Worm (Caenorhabditis elegans) whole organism, L1 larva: ENCODE data around the gene Y94A7B.11.

Source experiments
- C04F5.9 ChIP-seq: sonication (generic microtip); optimal IDR thresholded peaks from 2 replicates; lab custom pipeline; 2016; ENCODE audit warnings: missing genetic modification characterization, missing compliant biosample characterization
- F16B12.6 ChIP-seq: fragments of 150-350 bp; optimal IDR thresholded peaks from 2 replicates; lab custom pipeline; 2014; ENCODE audit warnings: missing biosample characterization, missing genetic modification characterization
- aly-2 ChIP-seq: fragments of 150-350 bp; optimal IDR thresholded peaks from 2 replicates; lab custom pipeline; 2014; ENCODE audit warnings: missing biosample characterization, missing genetic modification characterization
- ceh-90 ChIP-seq: sonication (generic microtip); optimal IDR thresholded peaks from 2 replicates; lab custom pipeline; 2016; ENCODE audit warnings: missing genetic modification characterization, missing compliant biosample characterization
- ces-1 ChIP-seq: fragments of 150-350 bp; optimal IDR thresholded peaks from 2 replicates; lab custom pipeline; 2014; ENCODE audit warnings: missing biosample characterization, missing genetic modification reagents, missing genetic modification characterization
- efl-1 ChIP-seq, 4 experiments: fragments of 150-350 bp; optimal IDR thresholded peaks in 3 of 4; peaks in 1 of 4; 1 replicate in 1 of 4; 2 replicates in 3 of 4; lab custom pipeline; 2014; ENCODE audit warnings: missing biosample characterization in 2 of 4, missing genetic modification characterization in 2 of 4, missing genetic modification reagents in 2 of 4
- egl-27 ChIP-seq, 2 experiments: fragments of 150-350 bp in 1 of 2; sonication (generic microtip); optimal IDR thresholded peaks; 3 replicates each; lab custom pipeline; 2017 to 2018; ENCODE audit warnings: missing biosample characterization in 2 of 2, missing genetic modification characterization in 2 of 2, missing genetic modification reagents in 2 of 2
- elt-3 ChIP-seq, 6 experiments: fragments of 150-350 bp in 1 of 6; sonication (generic microtip); optimal IDR thresholded peaks; 2 replicates each; lab custom pipeline; 2017 to 2018; ENCODE audit warnings: missing biosample characterization in 6 of 6, missing genetic modification characterization in 6 of 6, inconsistent platforms in 1 of 6
- ets-5 ChIP-seq: fragments of 200-800 bp; sonication (Bioruptor generic); IDR thresholded peaks from 2 replicates; pipeline ENCODE4 v1.3.6; 2022; ENCODE audit warnings: missing genetic modification characterization, missing compliant biosample characterization
- fkh-10 ChIP-seq: sonication (generic microtip); optimal IDR thresholded peaks from 2 replicates; lab custom pipeline; 2017; ENCODE audit warnings: missing biosample characterization, missing genetic modification reagents, missing genetic modification characterization
- hlh-17 ChIP-seq: fragments of 200-800 bp; sonication (Bioruptor generic); optimal IDR thresholded peaks from 2 replicates; lab custom pipeline; 2018; ENCODE audit warnings: missing genetic modification characterization, mild to moderate bottlenecking, missing compliant biosample characterization, moderate library complexity, borderline replicate concordance
- hpl-2 ChIP-seq: fragments of 150-350 bp; optimal IDR thresholded peaks from 2 replicates; lab custom pipeline; 2014; ENCODE audit warnings: missing biosample characterization, missing genetic modification reagents, missing genetic modification characterization
- irx-1 ChIP-seq: sonication (generic microtip); optimal IDR thresholded peaks from 2 replicates; lab custom pipeline; 2016; ENCODE audit warnings: missing genetic modification characterization, missing compliant biosample characterization
- isw-1 ChIP-seq: fragments of 200-800 bp; sonication (Bioruptor generic); IDR thresholded peaks from 2 replicates; pipeline ENCODE4 v1.3.6; 2022; ENCODE audit warnings: missing genetic modification characterization, missing compliant biosample characterization
- jun-1 ChIP-seq: fragments of 150-350 bp; optimal IDR thresholded peaks from 2 replicates; lab custom pipeline; 2014; ENCODE audit warnings: missing biosample characterization, missing genetic modification reagents, missing genetic modification characterization
- lin-13 ChIP-seq: fragments of 150-350 bp; optimal IDR thresholded peaks from 2 replicates; lab custom pipeline; 2014; ENCODE audit warnings: missing biosample characterization, missing genetic modification reagents, missing genetic modification characterization
- lin-15B ChIP-seq: fragments of 150-350 bp; sonication (generic microtip); optimal IDR thresholded peaks from 3 replicates; lab custom pipeline; 2014; ENCODE audit warnings: missing biosample characterization, missing genetic modification characterization
- lin-35 ChIP-seq, 2 experiments: fragments of 150-350 bp; optimal IDR thresholded peaks; 2 replicates each; lab custom pipeline; 2014; ENCODE audit warnings: missing biosample characterization in 2 of 2, missing genetic modification characterization in 2 of 2, missing genetic modification reagents in 2 of 2
- lir-3 ChIP-seq: sonication (generic microtip); optimal IDR thresholded peaks from 2 replicates; lab custom pipeline; 2016; ENCODE audit warnings: mild to moderate bottlenecking, missing genetic modification characterization, moderate library complexity, missing compliant biosample characterization; ENCODE audit not compliant: poor library complexity
- lsy-2 ChIP-seq, 2 experiments: fragments of 150-350 bp; optimal IDR thresholded peaks; 2 replicates each; lab custom pipeline; 2014; ENCODE audit warnings: missing biosample characterization in 2 of 2, missing genetic modification characterization in 2 of 2
- mef-2 ChIP-seq: fragments of 150-350 bp; optimal IDR thresholded peaks from 2 replicates; lab custom pipeline; 2014; ENCODE audit warnings: missing biosample characterization, missing genetic modification characterization
- nhr-11 ChIP-seq: fragments of 150-350 bp; optimal IDR thresholded peaks from 2 replicates; lab custom pipeline; 2014; ENCODE audit warnings: missing biosample characterization, missing genetic modification characterization
- nhr-71 ChIP-seq: sonication (generic microtip); optimal IDR thresholded peaks from 2 replicates; lab custom pipeline; 2016; ENCODE audit warnings: mild to moderate bottlenecking, missing genetic modification characterization, moderate library complexity, missing compliant biosample characterization
- nhr-84 ChIP-seq: sonication (generic microtip); optimal IDR thresholded peaks from 2 replicates; lab custom pipeline; 2017; ENCODE audit warnings: missing biosample characterization, missing genetic modification characterization
- nhr-85 ChIP-seq: sonication (generic microtip); peaks from one replicate; lab custom pipeline; 2016; ENCODE audit warnings: missing genetic modification characterization, inconsistent platforms, missing compliant biosample characterization
- skn-1 ChIP-seq: fragments of 150-350 bp; optimal IDR thresholded peaks from 2 replicates; lab custom pipeline; 2014; ENCODE audit warnings: missing biosample characterization, missing genetic modification characterization
- snu-23 ChIP-seq: sonication (generic microtip); optimal IDR thresholded peaks from 2 replicates; lab custom pipeline; 2016; ENCODE audit warnings: missing genetic modification characterization, missing compliant biosample characterization
- swsn-7 ChIP-seq: sonication (generic microtip); optimal IDR thresholded peaks from 2 replicates; lab custom pipeline; 2016; ENCODE audit warnings: missing genetic modification characterization, missing compliant biosample characterization
- tbx-2 ChIP-seq: sonication (generic microtip); optimal IDR thresholded peaks from 2 replicates; lab custom pipeline; 2016; ENCODE audit warnings: missing genetic modification characterization, missing compliant biosample characterization
- unc-130 ChIP-seq: fragments of 150-350 bp; optimal IDR thresholded peaks from 2 replicates; lab custom pipeline; 2017; ENCODE audit warnings: missing biosample characterization, missing genetic modification characterization, inconsistent platforms
- unc-98 ChIP-seq: fragments of 200-800 bp; sonication (Bioruptor generic); IDR thresholded peaks from 2 replicates; pipeline ENCODE4 v1.3.6; 2022; ENCODE audit warnings: missing genetic modification characterization, missing compliant biosample characterization
- zip-4 ChIP-seq: fragments of 200-800 bp; sonication (Bioruptor generic); optimal IDR thresholded peaks from 2 replicates; lab custom pipeline; 2018; ENCODE audit warnings: mild to moderate bottlenecking, missing genetic modification characterization, moderate library complexity, missing compliant biosample characterization

Y94A7B.11 gene

DNA sequence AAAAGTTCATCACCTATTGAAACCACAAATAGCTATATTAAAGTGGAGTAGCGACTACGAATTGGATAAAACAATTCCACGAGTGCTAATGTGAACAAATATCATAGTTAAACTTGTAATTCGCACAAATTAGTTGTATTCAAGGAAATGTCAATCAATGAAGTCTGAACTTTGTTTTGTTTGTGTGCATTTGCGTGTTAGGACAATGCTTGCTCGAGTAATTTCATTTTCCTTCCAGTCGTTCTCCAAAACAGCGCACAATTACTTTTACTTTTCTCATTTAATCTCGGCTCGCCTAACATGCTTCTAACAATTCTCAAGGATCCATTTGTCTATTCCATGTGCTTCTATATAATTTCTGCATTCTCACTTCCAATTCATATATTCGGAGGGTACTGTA is 22.2 kb upstream of the Y94A7B.11 start, which contains the start of gene srh-301:
srh-301 (plus strand) TSS at position 301 of the 400 bp plus-strand sequence.
- TF ChIP-seq lin-35 (GFP tag; optimal IDR thresholded peaks at IDR 0.05; lab: Kevin White, UChicago) (no peak), irx-1 (tag; lab: Kevin White, UChicago) (no peak), lin-13 (no peak), unc-130 (tag; lab: Kevin White, UChicago) (no peak), aly-2 (tag; lab: Kevin White, UChicago) (no peak), ces-1 (GFP tag; lab: Kevin White, UChicago) (no peak), lsy-2 (tag; optimal IDR thresholded peaks at IDR 0.05; lab: Kevin White, UChicago) (no peak), hlh-17 (GFP tag; lab: Kevin White, UChicago) (no peak), ets-5 (GFP tag; lab: Robert Waterston, UW) (no peak), nhr-11 (tag; lab: Kevin White, UChicago) (no peak), jun-1 (no peak), skn-1 (tag; lab: Kevin White, UChicago) (no peak), nhr-85 (tag; lab: Kevin White, UChicago) (no peak), F16B12.6 (tag; lab: Kevin White, UChicago) (no peak), isw-1 (GFP tag; lab: Robert Waterston, UW) (no peak), egl-27 (tag; optimal IDR thresholded peaks at IDR 0.05; lab: Kevin White, UChicago) (no peak), mef-2 (tag; lab: Kevin White, UChicago) (no peak), tbx-2 (tag; lab: Kevin White, UChicago) (no peak)

- TF ChIP-seq nhr-85 (tag; lab: Kevin White, UChicago) = no peak
- TF ChIP-seq, all 84 proteins: peak for 0
These were observed 19.4 kb upstream of the Y94A7B.11 start, which contains the start of gene srh-300 for ce11 chrV:17821805-17822204. Gene srh-300 (plus strand): TSS chrV:17822105.

- TF ChIP-seq efl-1 (optimal IDR thresholded peaks at IDR 0.05; lab: Kevin White, UChicago) (no peak), efl-1 (GFP tag; optimal IDR thresholded peaks at IDR 0.05 in 1 of 2; lab: Kevin White, UChicago) (peak in 1 of 2 experiments; percentile 23), lir-3 (tag; lab: Kevin White, UChicago) (no peak)
- TF ChIP-seq, all 84 proteins: peak for 1
These were observed 17.3 kb upstream of the Y94A7B.11 start for ce11 chrV:17819704-17820103.

ce11 chrV:17818567-17818966 is 16.1 kb upstream of the Y94A7B.11 start, which contains the start of gene srh-298:
Gene srh-298 (plus strand): TSS chrV:17818867.
- TF ChIP-seq lin-13 = no peak
- TF ChIP-seq efl-1 (optimal IDR thresholded peaks at IDR 0.05; lab: Kevin White, UChicago) = no peak
- peak in 1 of 2 experiments; percentile 14 for TF ChIP-seq efl-1 (GFP tag; optimal IDR thresholded peaks at IDR 0.05 in 1 of 2; lab: Kevin White, UChicago)

ce11 chrV:17812127-17812526 is 9.7 kb upstream of the Y94A7B.11 start:
- TF ChIP-seq nhr-71 (no peak), unc-98 (GFP tag; lab: Robert Waterston, UW) (no peak), zip-4 (no peak), lin-15B (tag; lab: Kevin White, UChicago) (no peak), snu-23 (no peak), nhr-84 (tag; lab: Kevin White, UChicago) (no peak), swsn-7 (no peak)

DNA sequence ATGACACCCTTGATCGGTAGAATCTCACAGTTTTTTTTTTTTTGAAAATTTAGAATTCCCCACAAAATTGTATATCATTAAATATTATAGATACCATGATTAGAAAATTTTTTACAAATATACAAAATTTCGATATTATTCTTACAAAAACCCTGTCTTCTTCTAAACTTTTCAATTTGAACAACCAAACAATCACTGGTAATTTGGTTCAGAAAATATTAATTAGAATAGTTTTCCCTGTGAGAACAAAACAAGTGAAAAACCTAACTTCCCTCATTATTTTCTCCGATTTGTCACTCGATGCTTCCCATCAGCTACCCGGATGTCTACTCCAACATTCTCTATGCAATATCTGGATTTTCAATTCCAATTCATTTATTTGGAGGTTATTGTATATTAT is 7.6 kb upstream of the Y94A7B.11 start, which contains the start of gene srh-296:
srh-296 (plus strand) TSS at position 301 of the 400 bp plus-strand sequence.
- no peak for TF ChIP-seq lin-35 (GFP tag; optimal IDR thresholded peaks at IDR 0.05; lab: Kevin White, UChicago)
- TF ChIP-seq C04F5.9 = no peak
- TF ChIP-seq elt-3 (tag; optimal IDR thresholded peaks at IDR 0.05; lab: Kevin White, UChicago) = no peak
- TF ChIP-seq ceh-90 (tag; lab: Kevin White, UChicago) = no peak

DNA sequence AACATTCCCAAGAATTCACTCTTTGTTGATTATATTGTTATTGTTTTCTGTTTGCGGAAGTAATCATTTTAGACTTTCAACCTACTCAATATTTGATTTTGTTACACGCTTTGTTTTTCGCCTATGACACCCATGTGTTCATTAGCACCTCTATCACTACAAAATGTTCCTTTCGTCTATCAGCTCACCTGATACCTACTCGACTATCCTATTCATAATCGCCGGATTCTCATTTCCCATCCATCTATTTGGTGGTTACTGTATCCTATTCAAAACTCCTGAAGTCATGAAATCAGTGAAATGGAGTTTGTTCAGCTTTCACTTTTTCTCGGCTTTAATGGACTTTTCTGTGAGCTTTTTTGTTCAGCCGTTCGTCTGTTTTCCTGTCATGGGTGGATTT is 2.9 kb upstream of the Y94A7B.11 start, which contains the start of gene srh-291:
srh-291 (plus strand) TSS at position 301 of the 400 bp plus-strand sequence.
- TF ChIP-seq efl-1 (optimal IDR thresholded peaks at IDR 0.05; lab: Kevin White, UChicago) (no peak), efl-1 (GFP tag; optimal IDR thresholded peaks at IDR 0.05 in 1 of 2; lab: Kevin White, UChicago) (peak in 1 of 2 experiments; percentile 64), hpl-2 (GFP tag; lab: Kevin White, UChicago) (no peak), fkh-10 (GFP tag; lab: Kevin White, UChicago) (no peak)
